Fruit fly (Drosophila melanogaster): ENCODE measurements around the gene NHP2.

Gene NHP2

dm6 chr3L:14816666-14817065 is 14.7 kb upstream of the NHP2 start:
- no peak for TF ChIP-seq cad (GFP tag; optimal IDR thresholded peaks at IDR 0.05)
- TF ChIP-seq phol (tag; optimal IDR thresholded peaks at IDR 0.05) = peak; percentile 65
- TF ChIP-seq nmo (GFP tag; optimal IDR thresholded peaks at IDR 0.05) = peak; percentile 21
- TF ChIP-seq CG11504 (tag; optimal IDR thresholded peaks at IDR 0.05) = peak; percentile 45
- TF ChIP-seq CG6689 (GFP tag; IDR thresholded peaks at IDR 0.05) = 0 out of 2 replicates have a peak, but pooled peaks have one; percentile 8
- TF ChIP-seq Scr (GFP tag; IDR thresholded peaks at IDR 0.05; ENCODE audit: partially characterized antibody) = no peak
- TF ChIP-seq D19A (tag; optimal IDR thresholded peaks at IDR 0.05) = peak; percentile 2
- peak; percentile 21; the same call in 1 of the 3 replicates for TF ChIP-seq CG17361 (GFP tag; IDR thresholded peaks at IDR 0.05)
- peak in 1 of 2 experiments; percentile 3 for TF ChIP-seq bsh (GFP tag; optimal IDR thresholded peaks at IDR 0.05)
- 0 out of 2 replicates have a peak, but pooled peaks have one; percentile 23 for TF ChIP-seq CG31441 (GFP tag; IDR thresholded peaks at IDR 0.05)
- no peak for TF ChIP-seq oc (tag; optimal IDR thresholded peaks at IDR 0.05)
- no peak for TF ChIP-seq CG1024 (GFP tag; IDR thresholded peaks at IDR 0.05)
- TF ChIP-seq sens (GFP tag) = peak; percentile 57
- peak; percentile 49 for TF ChIP-seq gem (tag; optimal IDR thresholded peaks at IDR 0.05)
- peak; percentile 11 for TF ChIP-seq CG10267 (tag; optimal IDR thresholded peaks at IDR 0.05)
- no peak for TF ChIP-seq CG13424 (tag; optimal IDR thresholded peaks at IDR 0.05)
- TF ChIP-seq CG4424 (GFP tag; optimal IDR thresholded peaks at IDR 0.05) = peak; percentile 59
- no peak for TF ChIP-seq ci (GFP tag; IDR thresholded peaks at IDR 0.05)
- TF ChIP-seq Sry-δ (GFP tag; optimal IDR thresholded peaks at IDR 0.05) = no peak
- peak; percentile 2 for TF ChIP-seq CG8359 (GFP tag; optimal IDR thresholded peaks at IDR 0.05; ENCODE audit: borderline replicate concordance)
- TF ChIP-seq row (GFP tag; IDR thresholded peaks at IDR 0.05) = 0 out of 3 replicates have a peak, but pooled peaks have one; percentile 24
- TF ChIP-seq CG2712 (tag; optimal IDR thresholded peaks at IDR 0.05) = peak; percentile 34
- TF ChIP-seq pnt (GFP tag; optimal IDR thresholded peaks at IDR 0.05) = no peak
- no peak for TF ChIP-seq CG2889 (GFP tag; IDR thresholded peaks at IDR 0.05)
- TF ChIP-seq Xrp1 (GFP tag; IDR thresholded peaks at IDR 0.05) = peak; percentile 22; the same call in 1 of the 2 replicates
- peak; percentile 11 for TF ChIP-seq Sox102F (GFP tag; optimal IDR thresholded peaks at IDR 0.05)
- peak; percentile 35 for TF ChIP-seq dmrt99B (tag; optimal IDR thresholded peaks at IDR 0.05)
- peak; percentile 17 for TF ChIP-seq CG30403 (GFP tag; optimal IDR thresholded peaks at IDR 0.05)
- no peak for TF ChIP-seq chn (GFP tag; optimal IDR thresholded peaks at IDR 0.05)
- TF ChIP-seq jumu (GFP tag; optimal IDR thresholded peaks at IDR 0.05) = no peak
- no peak for TF ChIP-seq ro (GFP tag; IDR thresholded peaks at IDR 0.05)
- no peak for TF ChIP-seq klu (GFP tag; IDR thresholded peaks at IDR 0.05)
- TF ChIP-seq ind (GFP tag; optimal IDR thresholded peaks at IDR 0.05) = peak; percentile 14
- TF ChIP-seq Sox100B (GFP tag; optimal IDR thresholded peaks at IDR 0.05) = peak; percentile 15
- peak; percentile 46 for TF ChIP-seq CG2678 (tag; optimal IDR thresholded peaks at IDR 0.05)
- TF ChIP-seq fd3F (GFP tag; optimal IDR thresholded peaks at IDR 0.05) = no peak
- TF ChIP-seq Oli (tag; optimal IDR thresholded peaks at IDR 0.05) = peak; percentile 18
- no peak for TF ChIP-seq CG18764 (GFP tag; optimal IDR thresholded peaks at IDR 0.05)
- TF ChIP-seq CG5953 (GFP tag; IDR thresholded peaks at IDR 0.05) = no peak
- no peak for TF ChIP-seq Atf-2 (GFP tag; optimal IDR thresholded peaks at IDR 0.05)
- TF ChIP-seq tio (GFP tag; optimal IDR thresholded peaks at IDR 0.05) = peak; percentile 8
- TF ChIP-seq gcm (GFP tag; optimal IDR thresholded peaks at IDR 0.05) = peak; percentile 77
- TF ChIP-seq Aef1 (GFP tag; IDR thresholded peaks at IDR 0.05) = no peak
- TF ChIP-seq CG8388 (GFP tag; optimal IDR thresholded peaks at IDR 0.05) = peak; percentile 33
- TF ChIP-seq Abd-B (GFP tag; optimal IDR thresholded peaks at IDR 0.05) = no peak
- peak; percentile 33 for TF ChIP-seq fd96Cb (tag; optimal IDR thresholded peaks at IDR 0.05)
- peak; percentile 28 for TF ChIP-seq trem (tag; optimal IDR thresholded peaks at IDR 0.05)
- TF ChIP-seq CG9727 (GFP tag; optimal IDR thresholded peaks at IDR 0.05) = peak; percentile 15

Measured in whole organism, embryonic.